Fruit fly (Drosophila melanogaster): ENCODE data around the gene ntc.

ntc gene

DNA sequence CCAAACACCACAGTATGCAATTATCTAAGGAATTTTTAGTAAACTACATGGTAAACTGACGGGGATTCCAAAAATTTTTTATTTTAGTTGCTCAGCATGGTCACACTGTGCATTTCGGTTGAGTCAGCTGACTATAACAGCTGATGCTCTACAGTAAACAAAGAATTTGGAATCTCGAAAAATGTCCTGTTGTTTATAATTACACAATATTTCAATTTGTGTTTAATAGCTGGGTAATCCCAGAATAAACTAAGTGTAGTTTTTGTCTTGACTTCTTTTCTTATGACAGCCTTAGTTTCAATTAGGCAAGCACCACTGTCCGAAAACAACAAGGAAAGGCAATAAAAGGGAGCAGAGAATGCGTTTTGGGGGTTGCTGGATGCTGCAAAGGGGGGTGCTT is 20.6 kb downstream of the ntc start (continued):
- no peak for TF ChIP-seq ash1 (GFP tag; optimal IDR thresholded peaks at IDR 0.05)
- no peak for TF ChIP-seq CG17385 (GFP tag; optimal IDR thresholded peaks at IDR 0.05)
- no peak for TF ChIP-seq fu2 (GFP tag; optimal IDR thresholded peaks at IDR 0.05)
- peak; percentile 6 for TF ChIP-seq bab2 (GFP tag; optimal IDR thresholded peaks at IDR 0.05)
- peak; percentile 29 for TF ChIP-seq B-H1 (GFP tag; IDR thresholded peaks at IDR 0.05)
- TF ChIP-seq MESR4 (GFP tag; optimal IDR thresholded peaks at IDR 0.05) = no peak
- no peak for TF ChIP-seq hth (optimal IDR thresholded peaks at IDR 0.05)
- TF ChIP-seq ems (GFP tag; optimal IDR thresholded peaks at IDR 0.05) = no peak
- no peak for TF ChIP-seq CG3838 (GFP tag; optimal IDR thresholded peaks at IDR 0.05)
- no peak for TF ChIP-seq CG12236 (GFP tag; optimal IDR thresholded peaks at IDR 0.05)
- no peak for TF ChIP-seq CG10959 (GFP tag; IDR thresholded peaks at IDR 0.05)
- TF ChIP-seq CG1792 (GFP tag; optimal IDR thresholded peaks at IDR 0.05) = no peak
- no peak for TF ChIP-seq CG9932 (GFP tag; IDR thresholded peaks at IDR 0.05)
- TF ChIP-seq Doc2 (GFP tag; IDR thresholded peaks at IDR 0.05) = no peak
- TF ChIP-seq CG6854 (GFP tag; optimal IDR thresholded peaks at IDR 0.05) = no peak
- no peak for TF ChIP-seq CG10321 (GFP tag; IDR thresholded peaks at IDR 0.05)
- TF ChIP-seq Ssrp (tag; optimal IDR thresholded peaks at IDR 0.05) = no peak
- TF ChIP-seq yki (optimal IDR thresholded peaks at IDR 0.05) = no peak
- TF ChIP-seq Oli (tag; optimal IDR thresholded peaks at IDR 0.05) = peak; percentile 37
- no peak for TF ChIP-seq dan (GFP tag; IDR thresholded peaks at IDR 0.05)
- TF ChIP-seq nau (GFP tag; optimal IDR thresholded peaks at IDR 0.05) = no peak
- no peak for TF ChIP-seq crc (GFP tag; optimal IDR thresholded peaks at IDR 0.05)
- TF ChIP-seq slou (GFP tag; optimal IDR thresholded peaks at IDR 0.05) = no peak
- TF ChIP-seq kay (GFP tag; optimal IDR thresholded peaks at IDR 0.05) = no peak
- no peak for TF ChIP-seq CTCF (GFP tag; optimal IDR thresholded peaks at IDR 0.05)
- TF ChIP-seq CG8765 (GFP tag; IDR thresholded peaks at IDR 0.05) = no peak; the same call in 1 of the 2 replicates
- TF ChIP-seq onecut (GFP tag; IDR thresholded peaks at IDR 0.05) = peak; percentile 40
- TF ChIP-seq Hand (GFP tag; optimal IDR thresholded peaks at IDR 0.05) = no peak
- no peak for TF ChIP-seq dm (GFP tag; optimal IDR thresholded peaks at IDR 0.05)
- TF ChIP-seq z (GFP tag; IDR thresholded peaks at IDR 0.05) = no peak
- TF ChIP-seq dimm (GFP tag; IDR thresholded peaks at IDR 0.05) = no peak
- TF ChIP-seq mld (GFP tag; IDR thresholded peaks at IDR 0.05; ENCODE audit: partially characterized antibody) = no peak
- no peak for TF ChIP-seq Dek (tag; optimal IDR thresholded peaks at IDR 0.05)
- peak; percentile 51 for TF ChIP-seq lmd (GFP tag; IDR thresholded peaks at IDR 0.05)
- no peak for TF ChIP-seq Ets97D (GFP tag; optimal IDR thresholded peaks at IDR 0.05)
- TF ChIP-seq en (GFP tag; optimal IDR thresholded peaks at IDR 0.05) = no peak
- no peak for TF ChIP-seq Dbx (GFP tag; IDR thresholded peaks at IDR 0.05)
- peak; percentile 53; the same call in 1 of the 3 replicates for TF ChIP-seq ken (GFP tag; IDR thresholded peaks at IDR 0.05)
- TF ChIP-seq ewg (GFP tag; optimal IDR thresholded peaks at IDR 0.05) = no peak
- no peak for TF ChIP-seq CG14860 (GFP tag; IDR thresholded peaks at IDR 0.05; ENCODE audit: partially characterized antibody)
- TF ChIP-seq chinmo (GFP tag; IDR thresholded peaks at IDR 0.05; ENCODE audit: partially characterized antibody) = 0 out of 4 replicates have a peak, but pooled peaks have one; percentile 43
- no peak for TF ChIP-seq CG14050 (GFP tag; IDR thresholded peaks at IDR 0.05)
- 0 out of 2 replicates have a peak, but pooled peaks have one; percentile 8 for TF ChIP-seq ttk (GFP tag; IDR thresholded peaks at IDR 0.05)
- peak; percentile 27 for TF ChIP-seq Asciz (GFP tag; optimal IDR thresholded peaks at IDR 0.05)
- no peak for TF ChIP-seq odd (GFP tag; optimal IDR thresholded peaks at IDR 0.05)
- TF ChIP-seq bcd (GFP tag; optimal IDR thresholded peaks at IDR 0.05) = no peak
- TF ChIP-seq Bgb (GFP tag; IDR thresholded peaks at IDR 0.05; ENCODE audit: partially characterized antibody) = no peak
- no peak for TF ChIP-seq scrt (GFP tag; optimal IDR thresholded peaks at IDR 0.05)
- TF ChIP-seq Deaf1 (tag; optimal IDR thresholded peaks at IDR 0.05) = no peak
- TF ChIP-seq lilli (GFP tag; optimal IDR thresholded peaks at IDR 0.05) = peak; percentile 18
- TF ChIP-seq CG15269 (tag; optimal IDR thresholded peaks at IDR 0.05) = peak; percentile 16
- no peak for TF ChIP-seq Doc3 (GFP tag; IDR thresholded peaks at IDR 0.05; ENCODE audit: partially characterized antibody)
- TF ChIP-seq CG11085 (GFP tag; IDR thresholded peaks at IDR 0.05) = no peak
